Worm (Caenorhabditis elegans): Measurements from ENCODE around the gene dhs-18.

ce11 chrV:11040020-11040419 lies 6.6 kb downstream of the dhs-18 start, which contains the start of gene C45B11.9:
- TF ChIP-seq dao-5 (tag; optimal IDR thresholded peaks at IDR 0.05) (no peak), him-1 (tag; optimal IDR thresholded peaks at IDR 0.05) (no peak), W03F9.2 (tag; optimal IDR thresholded peaks at IDR 0.05) (no peak)
